Worm (Caenorhabditis elegans) whole organism, L1 larva: ENCODE results near the gene F01G10.10.

Experiments used
- aha-1 ChIP-seq: fragments of 150-350 bp; optimal IDR thresholded peaks from 2 replicates; lab custom pipeline; 2014; ENCODE audit warnings: missing biosample characterization, missing genetic modification characterization
- ets-5 ChIP-seq: fragments of 200-800 bp; sonication (Bioruptor generic); IDR thresholded peaks from 2 replicates; pipeline ENCODE4 v1.3.6; 2022; ENCODE audit warnings: missing genetic modification characterization, missing compliant biosample characterization
- lin-14 ChIP-seq: fragments of 200-800 bp; sonication (Bioruptor generic); optimal IDR thresholded peaks from 2 replicates; lab custom pipeline; 2018; ENCODE audit warnings: mild to moderate bottlenecking, missing genetic modification characterization, moderate library complexity, missing compliant biosample characterization
- lin-15B ChIP-seq: fragments of 150-350 bp; sonication (generic microtip); optimal IDR thresholded peaks from 3 replicates; lab custom pipeline; 2014; ENCODE audit warnings: missing biosample characterization, missing genetic modification characterization
- lin-39 ChIP-seq: fragments of 150-350 bp; optimal IDR thresholded peaks from 2 replicates; lab custom pipeline; 2014; ENCODE audit warnings: missing biosample characterization, missing genetic modification reagents, missing genetic modification characterization
- lsy-2 ChIP-seq, 2 experiments: fragments of 150-350 bp; optimal IDR thresholded peaks; 2 replicates each; lab custom pipeline; 2014; ENCODE audit warnings: missing biosample characterization in 2 of 2, missing genetic modification characterization in 2 of 2
- mdl-1 ChIP-seq, 2 experiments: fragments of 150-350 bp; optimal IDR thresholded peaks; 2 replicates each; lab custom pipeline; 2014 to 2017; ENCODE audit warnings: missing biosample characterization in 2 of 2, missing genetic modification characterization in 2 of 2, inconsistent platforms in 1 of 2
- nhr-11 ChIP-seq: fragments of 150-350 bp; optimal IDR thresholded peaks from 2 replicates; lab custom pipeline; 2014; ENCODE audit warnings: missing biosample characterization, missing genetic modification characterization
- nhr-28 ChIP-seq: fragments of 150-350 bp; optimal IDR thresholded peaks from 2 replicates; lab custom pipeline; 2014; ENCODE audit warnings: missing biosample characterization, missing genetic modification characterization
- skn-1 ChIP-seq: fragments of 150-350 bp; optimal IDR thresholded peaks from 2 replicates; lab custom pipeline; 2014; ENCODE audit warnings: missing biosample characterization, missing genetic modification characterization
- snpc-4 ChIP-seq: fragments of 150-350 bp; optimal IDR thresholded peaks from 2 replicates; lab custom pipeline; 2014; ENCODE audit warnings: missing biosample characterization, missing genetic modification characterization
- unc-62 ChIP-seq: fragments of 150-350 bp; optimal IDR thresholded peaks from 2 replicates; lab custom pipeline; 2014; ENCODE audit warnings: missing biosample characterization, missing genetic modification reagents, missing genetic modification characterization

ce11 chrIV:10281482-10281881 is 35.5 kb downstream of the F01G10.10 start, which contains the start of gene thk-1:
- TF ChIP-seq aha-1 (tag; lab: Kevin White, UChicago) (no peak), unc-62 (GFP tag; lab: Kevin White, UChicago) (no peak), nhr-28 (tag; lab: Kevin White, UChicago) (no peak), lsy-2 (tag; optimal IDR thresholded peaks at IDR 0.05; lab: Kevin White, UChicago) (no peak), ets-5 (GFP tag; lab: Robert Waterston, UW) (no peak), mdl-1 (tag; optimal IDR thresholded peaks at IDR 0.05; lab: Kevin White, UChicago) (no peak), lin-14 (no peak), nhr-11 (tag; lab: Kevin White, UChicago) (no peak), snpc-4 (no peak), lin-39 (tag; lab: Kevin White, UChicago) (no peak), lin-15B (tag; lab: Kevin White, UChicago) (no peak), skn-1 (tag; lab: Kevin White, UChicago) (no peak)
